Worm (Caenorhabditis elegans) whole organism, young adult: Measurements from ENCODE around the gene C02F5.10.

ENCODE experiments used
- B0336.3 ChIP-seq: fragments of 200-800 bp; sonication (Bioruptor generic); IDR thresholded peaks from 2 replicates; pipeline ENCODE4 v1.3.6; 2022; ENCODE audit warnings: missing genetic modification characterization, missing compliant biosample characterization
- aptf-3 ChIP-seq: fragments of 200-800 bp; sonication (Bioruptor generic); IDR thresholded peaks from 2 replicates; pipeline ENCODE4 v1.3.6; 2022; ENCODE audit warnings: missing genetic modification characterization, missing compliant biosample characterization
- sea-2 ChIP-seq: fragments of 200-800 bp; sonication (Bioruptor generic); IDR thresholded peaks from 2 replicates; pipeline ENCODE4 v1.3.6; 2022; ENCODE audit warnings: missing genetic modification characterization, missing compliant biosample characterization

DNA sequence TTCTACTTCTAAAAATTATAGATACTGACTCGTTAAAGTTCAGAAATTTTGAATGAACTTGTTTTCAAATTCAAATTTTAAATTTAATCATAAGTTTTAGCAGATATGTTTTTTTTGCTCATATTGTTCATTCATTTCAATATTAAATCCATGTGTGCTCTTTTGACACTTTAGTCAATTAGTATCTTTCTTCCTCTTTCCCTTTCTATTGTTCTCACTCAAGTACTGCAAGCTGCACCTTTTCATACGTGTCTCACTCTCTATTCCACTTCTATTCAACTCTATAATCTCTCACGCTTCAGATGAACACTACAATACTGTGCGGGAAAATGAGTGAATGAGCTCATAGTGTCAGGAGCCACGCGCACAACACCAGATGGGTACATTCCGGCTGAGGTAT is 31.4 kb downstream of the C02F5.10 start, which contains the start of gene C30A5.16:
- TF ChIP-seq B0336.3 (GFP tag; lab: Robert Waterston, UW) = no peak
- no peak for TF ChIP-seq sea-2 (GFP tag; lab: Robert Waterston, UW)
- no peak for TF ChIP-seq aptf-3 (GFP tag; lab: Robert Waterston, UW)
